Fruit fly (Drosophila melanogaster) whole organism, embryonic: ENCODE measurements around the gene Nulp1.

Source experiments
- Atf-2 ChIP-seq: fragments of 200-800 bp; sonication (Bioruptor generic); optimal IDR thresholded peaks from 2 replicates; lab custom pipeline; 2016; ENCODE audit warnings: missing biosample characterization, missing genetic modification characterization
- CG10366 ChIP-seq: fragments of 200-800 bp; sonication (Bioruptor generic); IDR thresholded peaks from 2 replicates; pipeline ENCODE4 v1.3.6; 2022; ENCODE audit warnings: missing biosample characterization, missing genetic modification characterization
- CG10462 ChIP-seq: fragments of 200-800 bp; sonication (Bioruptor generic); optimal IDR thresholded peaks from 2 replicates; lab custom pipeline; 2016; ENCODE audit warnings: missing biosample characterization, missing genetic modification characterization
- CG10959 ChIP-seq: fragments of 200-800 bp; sonication (Bioruptor generic); IDR thresholded peaks from 2 replicates; pipeline ENCODE4 v1.3.6; 2022; ENCODE audit warnings: missing biosample characterization, missing genetic modification characterization
- CG13287 ChIP-seq: fragments of 200-800 bp; sonication (Bioruptor generic); IDR thresholded peaks from 2 replicates; pipeline ENCODE4 v1.3.6; 2022; ENCODE audit warnings: missing biosample characterization, missing genetic modification characterization; ENCODE audit not compliant: partially characterized antibody
- CG14014 ChIP-seq: fragments of 200-800 bp; sonication (Bioruptor generic); IDR thresholded peaks from 2 replicates; pipeline ENCODE4 v1.3.6; 2022; ENCODE audit warnings: missing biosample characterization, missing genetic modification characterization
- CG1602 ChIP-seq: fragments of 200-800 bp; sonication (Bioruptor generic); optimal IDR thresholded peaks from 3 replicates; lab custom pipeline; 2016; ENCODE audit warnings: missing biosample characterization, missing genetic modification characterization
- CG17186 ChIP-seq: fragments of 200-800 bp; sonication (Bioruptor generic); optimal IDR thresholded peaks from 3 replicates; lab custom pipeline; 2017; ENCODE audit warnings: missing biosample characterization, missing genetic modification reagents, missing genetic modification characterization
- CG17361 ChIP-seq: fragments of 200-800 bp; sonication (Bioruptor generic); IDR thresholded peaks from 3 replicates; pipeline ENCODE4 v1.3.6; 2022; ENCODE audit warnings: missing biosample characterization, missing genetic modification characterization
- CG17568 ChIP-seq: fragments of 200-800 bp; sonication (Bioruptor generic); optimal IDR thresholded peaks from 2 replicates; lab custom pipeline; 2018; ENCODE audit warnings: missing biosample characterization, mild to moderate bottlenecking, missing genetic modification characterization, moderate library complexity
- CG18011 ChIP-seq: fragments of 200-800 bp; sonication (Bioruptor generic); optimal IDR thresholded peaks from 2 replicates; lab custom pipeline; 2017; ENCODE audit warnings: missing biosample characterization, missing genetic modification characterization, mild to moderate bottlenecking, moderate library complexity, missing genotype
- CG30020 ChIP-seq: fragments of 200-800 bp; optimal IDR thresholded peaks from 2 replicates; lab custom pipeline; 2019; ENCODE audit warnings: missing biosample characterization, mild to moderate bottlenecking, missing genetic modification characterization, moderate library complexity
- CG33213 ChIP-seq: fragments of 200-800 bp; sonication (Bioruptor generic); optimal IDR thresholded peaks from 3 replicates; lab custom pipeline; 2016; ENCODE audit warnings: missing biosample characterization, missing genetic modification characterization
- CG3407 ChIP-seq: fragments of 200-800 bp; sonication (Bioruptor generic); optimal IDR thresholded peaks from 2 replicates; lab custom pipeline; 2018; ENCODE audit warnings: missing biosample characterization, mild to moderate bottlenecking, missing genetic modification characterization
- CG4617 ChIP-seq: fragments of 200-800 bp; sonication (Bioruptor generic); optimal IDR thresholded peaks from 3 replicates; lab custom pipeline; 2016; ENCODE audit warnings: missing biosample characterization, missing genetic modification characterization, borderline replicate concordance
- CG4854 ChIP-seq: fragments of 200-800 bp; sonication (Bioruptor generic); optimal IDR thresholded peaks from 2 replicates; lab custom pipeline; 2016; ENCODE audit warnings: missing biosample characterization, missing genetic modification characterization, inconsistent platforms
- CG6654 ChIP-seq: fragments of 200-800 bp; sonication (Bioruptor generic); optimal IDR thresholded peaks from 2 replicates; lab custom pipeline; 2017; ENCODE audit warnings: missing biosample characterization, mild to moderate bottlenecking, missing genetic modification characterization
- CG7963 ChIP-seq: fragments of 200-800 bp; sonication (Bioruptor generic); IDR thresholded peaks from 3 replicates; pipeline ENCODE4 v1.3.6; 2022; ENCODE audit warnings: missing biosample characterization, missing genetic modification characterization; ENCODE audit not compliant: partially characterized antibody
- Camta ChIP-seq: fragments of 200-800 bp; sonication (Bioruptor generic); optimal IDR thresholded peaks from 2 replicates; lab custom pipeline; 2016; ENCODE audit warnings: missing biosample characterization, missing genetic modification characterization
- E2f1 ChIP-seq: fragments of 200-800 bp; sonication (Bioruptor generic); IDR thresholded peaks from 2 replicates; pipeline ENCODE4 v1.3.6; 2022; ENCODE audit warnings: missing biosample characterization, missing genetic modification characterization
- HmgZ ChIP-seq: fragments of 200-800 bp; sonication (Bioruptor generic); optimal IDR thresholded peaks from 2 replicates; lab custom pipeline; 2018; ENCODE audit warnings: missing biosample characterization, mild to moderate bottlenecking, missing genetic modification characterization
- Meics ChIP-seq: fragments of 200-800 bp; sonication (Bioruptor generic); optimal IDR thresholded peaks from 2 replicates; lab custom pipeline; 2017; ENCODE audit warnings: missing biosample characterization, mild to moderate bottlenecking, missing genetic modification characterization
- Mes4 ChIP-seq: fragments of 200-800 bp; sonication (Bioruptor generic); optimal IDR thresholded peaks from 2 replicates; lab custom pipeline; 2016; ENCODE audit warnings: missing biosample characterization, missing genetic modification characterization
- Sin3A ChIP-seq: fragments of >200 bp; optimal IDR thresholded peaks from 2 replicates; lab custom pipeline; 2018
- abd-A ChIP-seq: fragments of 200-800 bp; sonication (Bioruptor generic); optimal IDR thresholded peaks from 3 replicates; lab custom pipeline; 2019; ENCODE audit warnings: missing biosample characterization, mild to moderate bottlenecking, missing genetic modification characterization, moderate library complexity
- cad ChIP-seq: fragments of >200 bp; optimal IDR thresholded peaks from 2 replicates; lab custom pipeline; 2017; ENCODE audit warnings: missing biosample characterization, missing genetic modification characterization
- cg ChIP-seq: fragments of 200-800 bp; sonication (Bioruptor generic); optimal IDR thresholded peaks from 3 replicates; lab custom pipeline; 2019; ENCODE audit warnings: missing biosample characterization, mild to moderate bottlenecking, missing genetic modification characterization, moderate library complexity
- dan ChIP-seq: fragments of 200-800 bp; sonication (Bioruptor generic); IDR thresholded peaks from 2 replicates; pipeline ENCODE4 v1.3.6; 2022; ENCODE audit warnings: missing biosample characterization, missing genetic modification characterization
- ewg ChIP-seq: fragments of 200-800 bp; sonication (Bioruptor generic); optimal IDR thresholded peaks from 3 replicates; lab custom pipeline; 2017; ENCODE audit warnings: mild to moderate bottlenecking, missing biosample characterization, missing genetic modification reagents, missing genetic modification characterization
- gcm ChIP-seq: fragments of 200-800 bp; sonication (Bioruptor generic); optimal IDR thresholded peaks from 2 replicates; lab custom pipeline; 2019; ENCODE audit warnings: missing biosample characterization, mild to moderate bottlenecking, missing genetic modification characterization, moderate library complexity
- hbn ChIP-seq: fragments of 200-800 bp; sonication (Bioruptor generic); IDR thresholded peaks from 2 replicates; pipeline ENCODE4 v1.3.6; 2022; ENCODE audit warnings: missing biosample characterization, missing genetic modification characterization; ENCODE audit not compliant: partially characterized antibody
- hkb ChIP-seq, 2 experiments: fragments of 200-800 bp in 1 of 2; fragments of >200 bp in 1 of 2; sonication (Bioruptor generic) in 1 of 2; IDR thresholded peaks in 1 of 2; optimal IDR thresholded peaks in 1 of 2; 2 replicates each; pipeline versions ENCODE4 v1.3.6 to Lab custom; 2017 to 2022; ENCODE audit warnings: missing biosample characterization in 1 of 2, missing genetic modification characterization in 1 of 2
- mirr ChIP-seq: fragments of 200-800 bp; sonication (Bioruptor generic); optimal IDR thresholded peaks from 3 replicates; lab custom pipeline; 2018; ENCODE audit warnings: missing biosample characterization, mild to moderate bottlenecking, missing genetic modification characterization
- nau ChIP-seq: fragments of 200-800 bp; sonication (Bioruptor generic); optimal IDR thresholded peaks from 3 replicates; lab custom pipeline; 2017; ENCODE audit warnings: missing biosample characterization, mild to moderate bottlenecking, missing genetic modification characterization, missing genetic modification reagents
- nmo ChIP-seq: fragments of 200-800 bp; sonication (Bioruptor generic); optimal IDR thresholded peaks from 2 replicates; lab custom pipeline; 2018; ENCODE audit warnings: missing biosample characterization, mild to moderate bottlenecking, missing genetic modification characterization, moderate library complexity
- peb ChIP-seq: fragments of 200-800 bp; sonication (Bioruptor generic); IDR thresholded peaks from 2 replicates; pipeline ENCODE4 v1.3.6; 2022; ENCODE audit warnings: missing biosample characterization, missing genetic modification characterization
- pfk ChIP-seq: fragments of 200-800 bp; sonication (Bioruptor generic); optimal IDR thresholded peaks from 2 replicates; lab custom pipeline; 2018; ENCODE audit warnings: missing biosample characterization, mild to moderate bottlenecking, missing genetic modification characterization, moderate library complexity
- pho ChIP-seq: fragments of 200-800 bp; sonication (Bioruptor generic); optimal IDR thresholded peaks from 2 replicates; lab custom pipeline; 2016; ENCODE audit warnings: missing biosample characterization, missing genetic modification characterization
- prd ChIP-seq, 3 experiments: fragments of >200 bp in 2 of 3; fragments of 200-800 bp in 1 of 3; sonication (Bioruptor generic) in 1 of 3; optimal IDR thresholded peaks in 2 of 3; IDR thresholded peaks in 1 of 3; 2 replicates in 2 of 3; 3 replicates in 1 of 3; pipeline versions ENCODE4 v1.3.6 to Lab custom; 2017 to 2022; ENCODE audit warnings: missing biosample characterization in 1 of 3, missing genetic modification characterization in 1 of 3
- pzg ChIP-seq: fragments of 200-800 bp; sonication (Bioruptor generic); optimal IDR thresholded peaks from 3 replicates; lab custom pipeline; 2018; ENCODE audit warnings: missing biosample characterization, mild to moderate bottlenecking, missing genetic modification characterization, moderate library complexity
- repo ChIP-seq: fragments of 200-800 bp; sonication (Bioruptor generic); optimal IDR thresholded peaks from 2 replicates; lab custom pipeline; 2016; ENCODE audit warnings: missing biosample characterization, missing genetic modification characterization
- sens ChIP-seq: fragments of 200-800 bp; sonication (Bioruptor generic); peaks from one replicate; lab custom pipeline; 2016; ENCODE audit warnings: missing biosample characterization, missing genetic modification characterization
- sens-2 ChIP-seq: fragments of 200-800 bp; sonication (Bioruptor generic); IDR thresholded peaks from 2 replicates; pipeline ENCODE4 v1.3.6; 2022; ENCODE audit warnings: missing biosample characterization, missing genetic modification characterization
- shn ChIP-seq: fragments of 200-800 bp; sonication (Bioruptor generic); optimal IDR thresholded peaks from 3 replicates; lab custom pipeline; 2016; ENCODE audit warnings: missing biosample characterization, missing genetic modification characterization
- ssp ChIP-seq: fragments of 200-800 bp; sonication (Bioruptor generic); IDR thresholded peaks from 2 replicates; pipeline ENCODE4 v1.3.6; 2022; ENCODE audit warnings: missing biosample characterization, missing genetic modification characterization
- tap ChIP-seq: fragments of 200-800 bp; optimal IDR thresholded peaks from 3 replicates; lab custom pipeline; 2019; ENCODE audit warnings: missing biosample characterization, mild to moderate bottlenecking, missing genetic modification characterization, moderate library complexity
- ttk ChIP-seq: fragments of 200-800 bp; sonication (Bioruptor generic); IDR thresholded peaks from 2 replicates; pipeline ENCODE4 v2.1.2; 2022; ENCODE audit warnings: missing biosample characterization, missing genetic modification characterization
- tx ChIP-seq: fragments of 200-800 bp; sonication (Bioruptor generic); optimal IDR thresholded peaks from 2 replicates; lab custom pipeline; 2016; ENCODE audit warnings: missing biosample characterization, missing genetic modification characterization
- vnd ChIP-seq: fragments of 200-800 bp; sonication (Bioruptor generic); IDR thresholded peaks from 3 replicates; pipeline ENCODE4 v1.3.6; 2022; ENCODE audit warnings: missing biosample characterization, missing genetic modification characterization; ENCODE audit not compliant: partially characterized antibody
- z ChIP-seq: fragments of 200-800 bp; sonication (Bioruptor generic); IDR thresholded peaks from 3 replicates; pipeline ENCODE4 v1.3.6; 2022; ENCODE audit warnings: missing biosample characterization, missing genetic modification characterization
- zen2 ChIP-seq: fragments of 200-800 bp; sonication (Bioruptor generic); IDR thresholded peaks from 3 replicates; pipeline ENCODE4 v1.3.6; 2022; ENCODE audit warnings: missing biosample characterization, missing genetic modification characterization; ENCODE audit not compliant: partially characterized antibody

The Nulp1 gene

dm6 chr3L:8121590-8121989 lies 11.4 kb downstream of the Nulp1 start, which contains the start of gene ldbr (continued):
- TF ChIP-seq sens (GFP tag; lab: Kevin White, UChicago) (no peak), CG4854 (no peak), CG17361 (no peak), mirr (GFP tag; lab: Kevin White, UChicago) (no peak), cg (GFP tag; lab: Kevin White, UChicago) (no peak), CG4617 (GFP tag; lab: Kevin White, UChicago) (peak; percentile 18), CG7963 (peak; percentile 56), CG17186 (peak; percentile 6), CG10366 (GFP tag; lab: Robert Waterston, UW) (no peak), Atf-2 (no peak), Mes4 (no peak), pfk (GFP tag; lab: Kevin White, UChicago) (peak; percentile 25), CG10462 (no peak), nmo (no peak), Camta (no peak), CG17568 (GFP tag; lab: Kevin White, UChicago) (no peak), tap (tag; lab: Kevin White, UChicago) (no peak), dan (GFP tag; lab: Robert Waterston, UW) (no peak), hkb (optimal IDR thresholded peaks at IDR 0.05; lab: Kevin White, UChicago) (no peak), hkb (GFP tag; IDR thresholded peaks at IDR 0.05; lab: Robert Waterston, UW) (peak; percentile 26; the same call in 1 of the 2 replicates), CG14014 (GFP tag; lab: Robert Waterston, UW) (no peak), cad (GFP tag; lab: Kevin White, UChicago) (no peak), HmgZ (tag; lab: Kevin White, UChicago) (peak; percentile 41), tx (GFP tag; lab: Kevin White, UChicago) (no peak), sens-2 (GFP tag; lab: Robert Waterston, UW) (no peak), z (GFP tag; lab: Robert Waterston, UW) (no peak), CG3407 (GFP tag; lab: Kevin White, UChicago) (no peak), ewg (no peak), ttk (GFP tag; lab: Robert Waterston, UW) (no peak), CG18011 (GFP tag; lab: Kevin White, UChicago) (no peak), pzg (GFP tag; lab: Kevin White, UChicago) (peak; percentile 64), CG30020 (tag; lab: Kevin White, UChicago) (no peak), gcm (no peak), CG10959 (no peak), CG6654 (GFP tag; lab: Kevin White, UChicago) (no peak), shn (GFP tag; lab: Kevin White, UChicago) (no peak), CG13287 (GFP tag; lab: Robert Waterston, UW) (peak; percentile 61), Meics (GFP tag; lab: Kevin White, UChicago) (no peak), zen2 (GFP tag; lab: Robert Waterston, UW) (peak; percentile 30; the same call in 1 of the 3 replicates), CG1602 (GFP tag; lab: Kevin White, UChicago) (no peak), CG33213 (GFP tag; lab: Kevin White, UChicago) (no peak), prd (optimal IDR thresholded peaks at IDR 0.05; lab: Kevin White, UChicago) (no peak), prd (GFP tag; IDR thresholded peaks at IDR 0.05; lab: Robert Waterston, UW) (no peak), peb (no peak), pho (GFP tag; lab: Kevin White, UChicago) (no peak), vnd (no peak), repo (GFP tag; lab: Kevin White, UChicago) (no peak), ssp (GFP tag; lab: Robert Waterston, UW) (no peak), E2f1 (GFP tag; lab: Robert Waterston, UW) (no peak), Sin3A (no peak), abd-A (tag; lab: Kevin White, UChicago) (no peak), nau (GFP tag; lab: Kevin White, UChicago) (no peak), hbn (GFP tag; lab: Robert Waterston, UW) (peak; percentile 29; the same call in 1 of the 2 replicates)
